Worm (Caenorhabditis elegans): ENCODE data around the gene ZK795.3.

DNA sequence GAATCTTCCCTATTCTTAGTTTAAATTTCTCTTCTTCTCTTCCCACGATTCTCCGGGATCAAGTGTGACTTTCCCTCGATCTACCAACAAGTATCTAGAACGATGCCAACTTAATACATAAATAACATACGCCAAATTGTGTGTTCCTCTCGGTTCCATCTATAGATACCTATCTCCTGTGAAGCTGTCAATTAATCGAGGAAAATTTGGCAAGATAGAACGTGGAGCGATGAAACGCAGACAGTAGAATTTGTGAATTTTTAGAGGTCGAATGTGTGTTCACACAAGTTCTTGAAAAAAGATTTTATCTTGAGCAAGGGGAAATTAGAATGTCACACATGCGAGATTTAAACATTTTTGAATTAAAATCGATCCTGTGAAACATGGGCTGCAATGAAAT lies 27.7 kb upstream of the ZK795.3 start:
- TF ChIP-seq him-1 (tag; optimal IDR thresholded peaks at IDR 0.05) (no peak), dao-5 (tag; optimal IDR thresholded peaks at IDR 0.05) (no peak)

Data from whole organism, L4/young adult.